Worm (Caenorhabditis elegans) whole organism, late embryonic: Measurements from ENCODE around the gene hlh-34.

Experiments used
- C38D4.7 ChIP-seq: fragments of 200-800 bp; sonication (Bioruptor generic); optimal IDR thresholded peaks from 2 replicates; lab custom pipeline; 2018; ENCODE audit warnings: mild to moderate bottlenecking, missing genetic modification characterization, moderate library complexity, missing compliant biosample characterization
- K09A11.1 ChIP-seq: sonication (generic microtip); optimal IDR thresholded peaks from 2 replicates; lab custom pipeline; 2017; ENCODE audit warnings: antibody characterized with exemption, mild to moderate bottlenecking, missing genetic modification characterization, missing compliant biosample characterization; ENCODE audit not compliant: insufficient read depth
- ahr-1 ChIP-seq: sonication (generic microtip); optimal IDR thresholded peaks from 2 replicates; lab custom pipeline; 2016; ENCODE audit warnings: missing genetic modification characterization, missing compliant biosample characterization
- ama-1 ChIP-seq: fragments of 150-350 bp; optimal IDR thresholded peaks from 2 replicates; lab custom pipeline; 2014
- ceh-14 ChIP-seq: sonication (generic microtip); optimal IDR thresholded peaks from 2 replicates; lab custom pipeline; 2016; ENCODE audit warnings: missing genotype, missing genetic modification characterization, missing compliant biosample characterization
- ceh-2 ChIP-seq: sonication (generic microtip); optimal IDR thresholded peaks from 2 replicates; lab custom pipeline; 2016; ENCODE audit warnings: missing genotype, missing genetic modification characterization, missing compliant biosample characterization
- ceh-22 ChIP-seq: sonication (generic microtip); optimal IDR thresholded peaks from 2 replicates; lab custom pipeline; 2017; ENCODE audit warnings: missing biosample characterization, missing genetic modification characterization
- ceh-24 ChIP-seq: sonication (generic microtip); optimal IDR thresholded peaks from 2 replicates; lab custom pipeline; 2016; ENCODE audit warnings: mild to moderate bottlenecking, missing genetic modification characterization, missing compliant biosample characterization
- ceh-30 ChIP-seq: fragments of 150-350 bp; optimal IDR thresholded peaks from 2 replicates; lab custom pipeline; 2014; ENCODE audit warnings: missing biosample characterization, missing genetic modification characterization
- ceh-31 ChIP-seq: sonication (generic microtip); optimal IDR thresholded peaks from 2 replicates; lab custom pipeline; 2016; ENCODE audit warnings: missing genetic modification characterization, missing compliant biosample characterization
- ceh-6 ChIP-seq: fragments of 200-800 bp; sonication (Bioruptor generic); optimal IDR thresholded peaks from 2 replicates; lab custom pipeline; 2018; ENCODE audit warnings: mild to moderate bottlenecking, missing genetic modification characterization, missing compliant biosample characterization
- ceh-9 ChIP-seq: sonication (generic microtip); optimal IDR thresholded peaks from 2 replicates; lab custom pipeline; 2016; ENCODE audit warnings: mild to moderate bottlenecking, missing genetic modification characterization, inconsistent platforms, missing compliant biosample characterization
- che-1 ChIP-seq: sonication (generic microtip); optimal IDR thresholded peaks from 2 replicates; lab custom pipeline; 2016; ENCODE audit warnings: mild to moderate bottlenecking, missing genetic modification characterization, missing compliant biosample characterization
- dmd-4 ChIP-seq: sonication (generic microtip); optimal IDR thresholded peaks from 2 replicates; lab custom pipeline; 2016; ENCODE audit warnings: borderline replicate concordance, missing genetic modification characterization, missing compliant biosample characterization
- dve-1 ChIP-seq: sonication (generic microtip); optimal IDR thresholded peaks from 2 replicates; lab custom pipeline; 2017; ENCODE audit warnings: antibody characterized with exemption, mild to moderate bottlenecking, missing genetic modification characterization, missing compliant biosample characterization
- elt-2 ChIP-seq: sonication (generic microtip); optimal IDR thresholded peaks from 2 replicates; lab custom pipeline; 2016; ENCODE audit warnings: missing genetic modification reagents, missing genetic modification characterization, missing compliant biosample characterization
- eyg-1 ChIP-seq: sonication (generic microtip); optimal IDR thresholded peaks from 2 replicates; lab custom pipeline; 2016; ENCODE audit warnings: missing genotype, missing genetic modification characterization, missing compliant biosample characterization
- hlh-30 ChIP-seq: sonication (generic microtip); optimal IDR thresholded peaks from 2 replicates; lab custom pipeline; 2017; ENCODE audit warnings: antibody characterized with exemption, missing genetic modification characterization, missing compliant biosample characterization; ENCODE audit not compliant: insufficient read depth
- madf-2 ChIP-seq: sonication (generic microtip); optimal IDR thresholded peaks from 2 replicates; lab custom pipeline; 2017; ENCODE audit warnings: missing genetic modification characterization, missing compliant biosample characterization
- nfya-1 ChIP-seq: sonication (generic microtip); optimal IDR thresholded peaks from 2 replicates; lab custom pipeline; 2017; ENCODE audit warnings: missing genetic modification characterization, mild to moderate bottlenecking, missing compliant biosample characterization, antibody characterized with exemption, moderate library complexity
- nhr-11 ChIP-seq: fragments of 150-350 bp; optimal IDR thresholded peaks from 2 replicates; lab custom pipeline; 2014; ENCODE audit warnings: missing biosample characterization, missing genetic modification characterization
- nhr-232 ChIP-seq: sonication (generic microtip); optimal IDR thresholded peaks from 2 replicates; lab custom pipeline; 2016; ENCODE audit warnings: missing genetic modification characterization, missing compliant biosample characterization
- pag-3 ChIP-seq: sonication (generic microtip); optimal IDR thresholded peaks from 2 replicates; lab custom pipeline; 2016; ENCODE audit warnings: missing compliant biosample characterization, missing genetic modification characterization, borderline replicate concordance
- pat-9 ChIP-seq: fragments of 200-800 bp; sonication (Bioruptor generic); optimal IDR thresholded peaks from 2 replicates; lab custom pipeline; 2018; ENCODE audit warnings: mild to moderate bottlenecking, missing genetic modification characterization, moderate library complexity, missing compliant biosample characterization
- pha-2 ChIP-seq: sonication (generic microtip); optimal IDR thresholded peaks from 2 replicates; lab custom pipeline; 2017; ENCODE audit warnings: mild to moderate bottlenecking, missing genetic modification characterization, missing compliant biosample characterization
- rnt-1 ChIP-seq: sonication (generic microtip); optimal IDR thresholded peaks from 2 replicates; lab custom pipeline; 2016; ENCODE audit warnings: missing genetic modification characterization, missing compliant biosample characterization
- sdc-2 ChIP-seq: sonication (generic microtip); optimal IDR thresholded peaks from 2 replicates; lab custom pipeline; 2016; ENCODE audit warnings: missing genotype, missing genetic modification characterization, missing compliant biosample characterization
- sox-2 ChIP-seq: fragments of 200-800 bp; sonication (Bioruptor generic); IDR thresholded peaks from 2 replicates; pipeline ENCODE4 v1.3.6; 2022; ENCODE audit warnings: missing genetic modification reagents, missing genetic modification characterization, missing compliant biosample characterization
- syd-9 ChIP-seq: sonication (generic microtip); optimal IDR thresholded peaks from 2 replicates; lab custom pipeline; 2016; ENCODE audit warnings: mild to moderate bottlenecking, missing genetic modification characterization, moderate library complexity, missing compliant biosample characterization
- tbx-2 ChIP-seq: sonication (generic microtip); optimal IDR thresholded peaks from 2 replicates; lab custom pipeline; 2016; ENCODE audit warnings: missing genetic modification characterization, missing compliant biosample characterization
- ttx-3 ChIP-seq: sonication (generic microtip); optimal IDR thresholded peaks from 2 replicates; lab custom pipeline; 2016; ENCODE audit warnings: missing genetic modification reagents, missing genetic modification characterization, missing compliant biosample characterization
- unc-42 ChIP-seq: sonication (generic microtip); optimal IDR thresholded peaks from 2 replicates; lab custom pipeline; 2016; ENCODE audit warnings: missing genotype, missing genetic modification characterization, missing compliant biosample characterization
- unc-55 ChIP-seq: sonication (generic microtip); optimal IDR thresholded peaks from 2 replicates; lab custom pipeline; 2017; ENCODE audit warnings: missing biosample characterization, missing genetic modification reagents, missing genetic modification characterization
- unc-86 ChIP-seq: sonication (generic microtip); optimal IDR thresholded peaks from 2 replicates; lab custom pipeline; 2016; ENCODE audit warnings: missing genetic modification characterization, missing compliant biosample characterization

Gene hlh-34

DNA sequence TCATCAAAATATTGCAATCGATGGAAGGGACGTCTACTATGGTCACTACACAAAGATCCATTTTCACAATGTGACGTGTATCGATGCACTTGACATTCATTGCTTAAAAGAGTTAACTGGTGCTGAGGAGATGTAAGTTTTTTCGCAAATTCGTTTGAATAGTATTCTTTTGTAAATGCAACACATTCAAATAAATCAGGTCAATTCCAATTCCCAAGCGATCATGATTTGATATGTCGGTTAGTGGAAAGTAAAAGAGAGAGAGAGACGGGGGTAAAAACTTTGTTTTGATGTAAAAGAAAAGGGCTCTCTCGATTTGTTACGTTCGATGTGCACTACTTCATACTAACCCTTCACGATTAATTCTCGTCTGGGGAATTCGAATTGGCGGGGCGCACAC is 16.9 kb downstream of the hlh-34 start:
- no peak for TF ChIP-seq pat-9 (tag; lab: Kevin White, UChicago)
- no peak for TF ChIP-seq ceh-14 (tag; lab: Kevin White, UChicago)
- TF ChIP-seq ceh-30 (tag; lab: Kevin White, UChicago) = no peak
- no peak for TF ChIP-seq pag-3 (tag; lab: Kevin White, UChicago)
- TF ChIP-seq ceh-24 = no peak
- TF ChIP-seq ceh-9 (tag; lab: Kevin White, UChicago) = no peak
- no peak for TF ChIP-seq tbx-2 (tag; lab: Kevin White, UChicago)
- TF ChIP-seq hlh-30 (tag; lab: Kevin White, UChicago) = no peak
- no peak for TF ChIP-seq madf-2 (tag; lab: Kevin White, UChicago)
- TF ChIP-seq che-1 (tag; lab: Kevin White, UChicago) = no peak
- no peak for TF ChIP-seq syd-9
- no peak for TF ChIP-seq ceh-22 (tag; lab: Kevin White, UChicago)
- TF ChIP-seq dve-1 = no peak

DNA sequence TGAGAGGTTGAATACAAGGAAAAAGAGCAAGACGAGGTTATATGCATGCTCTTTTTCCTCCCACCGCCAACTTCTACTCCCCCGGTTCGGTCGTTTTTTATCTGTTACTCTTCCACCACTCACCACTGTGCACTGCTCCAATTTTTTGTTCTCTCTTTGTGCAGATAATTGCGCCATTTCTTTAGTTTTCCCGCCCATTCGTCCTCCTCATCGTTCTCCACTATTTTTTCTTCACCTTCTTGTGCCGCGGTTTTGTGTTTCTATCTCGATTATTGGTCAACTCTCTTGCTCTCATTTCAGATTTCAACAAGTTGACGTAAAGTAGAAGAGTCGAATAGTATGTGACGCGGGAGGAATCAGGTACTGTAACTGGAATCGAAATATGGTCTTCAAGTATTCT is 17.6 kb downstream of the hlh-34 start, which contains the start of gene T01D3.1:
T01D3.1 (plus strand) TSS at position 301 of the 400 bp plus-strand sequence.
- TF ChIP-seq sox-2 (no peak), nhr-11 (tag; lab: Kevin White, UChicago) (no peak), pat-9 (tag; lab: Kevin White, UChicago) (no peak), sdc-2 (tag; lab: Kevin White, UChicago) (no peak), ceh-30 (tag; lab: Kevin White, UChicago) (no peak), pha-2 (tag; lab: Kevin White, UChicago) (no peak), C38D4.7 (GFP tag; lab: Kevin White, UChicago) (no peak)
- TF ChIP-seq, all 69 proteins: peak for 0

DNA sequence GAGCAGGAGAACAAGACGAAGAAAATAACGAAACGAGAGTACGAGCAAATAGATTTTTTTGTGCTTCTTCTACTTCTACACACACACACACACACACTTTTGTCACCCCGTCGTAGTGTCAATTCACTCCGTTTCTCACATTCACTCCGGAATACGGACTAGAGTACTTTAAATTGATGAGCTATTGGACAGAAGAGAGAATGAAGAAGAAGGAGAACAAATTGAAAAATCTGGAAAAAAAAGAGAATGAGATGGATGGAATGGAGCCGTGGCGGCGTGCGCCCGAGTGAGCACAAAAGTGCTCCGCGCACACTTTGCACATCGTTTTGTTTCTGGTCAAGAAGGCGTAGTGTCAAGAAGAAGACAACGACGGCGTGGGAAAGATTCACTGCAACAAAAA is 19.7 kb downstream of the hlh-34 start:
- TF ChIP-seq dmd-4 (tag; lab: Kevin White, UChicago) (no peak), ceh-31 (peak; percentile 13)

DNA sequence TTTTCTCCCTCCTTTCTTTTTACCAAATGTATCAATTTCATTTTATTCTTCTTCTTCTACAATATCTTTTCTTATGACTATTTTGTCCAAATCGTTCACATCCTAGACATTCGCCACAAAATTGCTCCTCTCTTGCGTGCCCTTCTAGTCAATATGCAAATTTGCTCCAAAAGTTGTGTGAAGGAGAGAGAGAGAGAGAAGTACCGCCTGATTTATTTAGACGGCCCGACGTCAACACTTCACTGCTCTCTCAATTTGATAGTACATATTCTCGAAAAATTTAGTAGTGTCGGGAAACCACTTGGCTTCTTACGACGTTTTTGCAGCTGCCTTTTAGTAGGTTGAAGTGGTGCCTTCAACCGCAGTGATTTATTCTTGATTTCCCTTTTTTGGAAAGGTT is 20.7 kb downstream of the hlh-34 start:
- TF ChIP-seq rnt-1 (tag; lab: Kevin White, UChicago) (no peak), unc-42 (tag; lab: Kevin White, UChicago) (peak; percentile 64)
- TF ChIP-seq, all 69 proteins: peak for 1

DNA sequence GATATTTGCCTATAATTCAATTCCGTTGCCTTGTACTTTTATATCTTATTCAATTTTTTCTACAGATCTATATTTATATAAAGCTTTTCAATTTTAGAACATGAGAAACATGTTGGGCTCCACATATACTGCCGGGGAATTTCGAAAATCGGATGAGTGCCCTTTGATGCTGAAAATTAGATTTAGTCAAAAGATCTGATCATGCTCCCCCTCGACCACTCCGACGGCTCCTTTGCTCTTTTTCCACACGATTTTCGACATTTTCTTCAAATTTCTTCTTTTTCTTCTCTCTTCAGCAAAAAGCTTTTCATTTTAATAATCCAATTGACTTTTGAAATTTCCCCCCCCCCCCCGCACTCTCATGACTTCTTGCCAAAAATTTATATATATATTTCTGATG is 25.8 kb downstream of the hlh-34 start:
- TF ChIP-seq unc-42 (tag; lab: Kevin White, UChicago) = peak; percentile 89
- no peak for TF ChIP-seq eyg-1 (tag; lab: Kevin White, UChicago)
- TF ChIP-seq ceh-6 = no peak

DNA sequence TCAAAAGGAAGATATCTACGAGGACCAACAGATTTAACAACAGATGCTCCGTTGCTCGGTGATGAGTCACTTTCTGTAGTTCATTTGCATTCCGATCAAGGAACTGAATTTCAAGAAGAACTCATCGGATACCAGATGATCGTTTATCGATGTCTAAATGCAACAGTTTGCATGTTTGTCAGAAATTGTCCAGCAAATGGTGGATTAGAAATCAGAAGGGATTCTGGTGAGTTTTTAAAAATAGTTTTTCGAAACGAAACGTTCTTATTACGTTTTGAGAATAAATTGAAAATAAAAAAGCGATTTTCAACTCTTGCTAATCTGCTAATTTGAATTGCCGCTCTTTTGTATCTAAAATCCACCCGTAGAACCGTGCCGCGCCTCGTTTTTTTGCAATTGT is 27.3 kb downstream of the hlh-34 start:
- TF ChIP-seq pat-9 (tag; lab: Kevin White, UChicago) (no peak), ceh-2 (tag; lab: Kevin White, UChicago) (no peak)

DNA sequence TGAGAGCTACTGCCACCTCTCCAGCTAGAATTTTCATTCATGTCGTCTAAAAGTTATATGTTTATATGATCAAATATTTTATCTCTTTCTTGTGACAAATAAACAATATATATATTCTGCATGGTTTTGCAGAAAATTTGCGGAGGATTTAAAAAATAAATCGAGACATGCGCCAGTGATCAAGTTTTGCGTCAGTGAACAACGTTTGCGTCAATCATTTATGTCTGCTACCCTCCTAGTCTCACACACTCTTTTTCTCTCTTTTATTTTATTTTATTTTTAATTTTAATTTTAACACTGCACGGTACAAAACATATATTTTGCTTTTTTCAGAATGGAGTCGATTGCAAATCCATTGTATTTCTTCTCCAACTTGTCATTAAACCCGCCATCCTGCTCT is 28.7 kb downstream of the hlh-34 start, which contains the start of the genes tag-65 and ccz-1:
tag-65 (minus strand) TSS at position 46 of the 400 bp plus-strand sequence.
ccz-1 (plus strand) TSS at position 334 of the 400 bp plus-strand sequence.
- peak; percentile 7 for TF ChIP-seq K09A11.1
- TF ChIP-seq elt-2 (tag; lab: Kevin White, UChicago) = peak; percentile 45
- peak; percentile 84 for TF ChIP-seq unc-55 (GFP tag; lab: Kevin White, UChicago)
- peak; percentile 22 for TF ChIP-seq unc-86
- TF ChIP-seq pat-9 (tag; lab: Kevin White, UChicago) = peak; percentile 1
- TF ChIP-seq ceh-30 (tag; lab: Kevin White, UChicago) = no peak
- TF ChIP-seq nhr-11 (tag; lab: Kevin White, UChicago) = no peak
- TF ChIP-seq ama-1 = no peak
- TF ChIP-seq unc-42 (tag; lab: Kevin White, UChicago) = peak; percentile 62
- TF ChIP-seq nhr-232 (tag; lab: Kevin White, UChicago) = no peak
- peak; percentile 35 for TF ChIP-seq ceh-31
- TF ChIP-seq pag-3 (tag; lab: Kevin White, UChicago) = no peak
- peak; percentile 35 for TF ChIP-seq ttx-3 (tag; lab: Kevin White, UChicago)
- TF ChIP-seq ahr-1 (tag; lab: Kevin White, UChicago) = no peak
- peak; percentile 71 for TF ChIP-seq nfya-1 (tag; lab: Kevin White, UChicago)
- peak; percentile 42 for TF ChIP-seq tbx-2 (tag; lab: Kevin White, UChicago)
